Fruit fly (Drosophila melanogaster) whole organism, prepupa: ENCODE data around the gene CG5160.

Source experiments
- CG6276 ChIP-seq: fragments of 200-800 bp; sonication (Bioruptor generic); optimal IDR thresholded peaks from 2 replicates; lab custom pipeline; 2017; ENCODE audit warnings: missing biosample characterization, mild to moderate bottlenecking, missing genetic modification characterization
- Smox ChIP-seq: fragments of 200-800 bp; sonication (Bioruptor generic); optimal IDR thresholded peaks from 3 replicates; lab custom pipeline; 2016; ENCODE audit warnings: missing biosample characterization, missing genetic modification characterization

- TF ChIP-seq Smox (no peak), CG6276 (GFP tag; lab: Kevin White, UChicago) (no peak)
Observed at dm6 chr2L:7438505-7438904, 40.0 kb upstream of the CG5160 start.
